Comparison of ENCODE assay signal across 1 fruit fly cellular context in genomic region chr3L:13938470-13939150, dm6.
TF ChIP-seq lines count a peak whose summit lies in the region.

No protein-coding gene starts in this region.

TF ChIP-seq in whole organism, embryonic, 481 proteins besides CTCF, POLR2A, EP300 and RAD21 (continued from another document):
- TF ChIP-seq zfh1 (GFP tag; IDR thresholded peaks at IDR 0.05; lab: Robert Waterston, UW) (peak; percentile 62), sim (GFP tag; IDR thresholded peaks at IDR 0.05; lab: Robert Waterston, UW) (no peak), emc (GFP tag; optimal IDR thresholded peaks at IDR 0.05; lab: Kevin White, UChicago) (peak; percentile 76), ato (GFP tag; IDR thresholded peaks at IDR 0.05; lab: Robert Waterston, UW; ENCODE audit: partially characterized antibody) (no peak), sens-2 (GFP tag; IDR thresholded peaks at IDR 0.05; lab: Robert Waterston, UW) (no peak), MBD-R2 (GFP tag; IDR thresholded peaks at IDR 0.05; lab: Robert Waterston, UW) (no peak), Xrp1 (GFP tag; IDR thresholded peaks at IDR 0.05; lab: Robert Waterston, UW) (peak; percentile 75; the same call in 1 of the 2 replicates), luna (GFP tag; optimal IDR thresholded peaks at IDR 0.05; lab: Kevin White, UChicago) (peak; percentile 85), CG6854 (GFP tag; optimal IDR thresholded peaks at IDR 0.05; lab: Kevin White, UChicago) (peak; percentile 84), CG1792 (GFP tag; optimal IDR thresholded peaks at IDR 0.05; lab: Kevin White, UChicago) (peak; percentile 87), pb (GFP tag; optimal IDR thresholded peaks at IDR 0.05; lab: Kevin White, UChicago) (peak; percentile 85), Awh (GFP tag; IDR thresholded peaks at IDR 0.05; lab: Robert Waterston, UW) (0 out of 2 replicates have a peak, but pooled peaks have one; percentile 43), da (GFP tag; optimal IDR thresholded peaks at IDR 0.05; lab: Kevin White, UChicago) (peak; percentile 89), CG17912 (GFP tag; optimal IDR thresholded peaks at IDR 0.05; lab: Kevin White, UChicago) (no peak), nau (GFP tag; optimal IDR thresholded peaks at IDR 0.05; lab: Kevin White, UChicago) (peak; percentile 90), CG10565 (GFP tag; optimal IDR thresholded peaks at IDR 0.05; lab: Kevin White, UChicago) (peak; percentile 27), hth (optimal IDR thresholded peaks at IDR 0.05; lab: Kevin White, UChicago) (no peak), HLH3B (GFP tag; IDR thresholded peaks at IDR 0.05; lab: Robert Waterston, UW) (peak; percentile 59), CG14050 (GFP tag; IDR thresholded peaks at IDR 0.05; lab: Robert Waterston, UW) (no peak; the same call in 2 of the 3 replicates), CG4424 (GFP tag; optimal IDR thresholded peaks at IDR 0.05; lab: Kevin White, UChicago) (peak; percentile 92), BEAF-32 (GFP tag; optimal IDR thresholded peaks at IDR 0.05; lab: Kevin White, UChicago) (peak; percentile 25), jumu (GFP tag; optimal IDR thresholded peaks at IDR 0.05; lab: Kevin White, UChicago) (peak; percentile 79), tap (tag; optimal IDR thresholded peaks at IDR 0.05; lab: Kevin White, UChicago) (peak; percentile 74), CG2199 (GFP tag; IDR thresholded peaks at IDR 0.05; lab: Robert Waterston, UW) (no peak), scrt (GFP tag; optimal IDR thresholded peaks at IDR 0.05; lab: Kevin White, UChicago) (peak; percentile 84), Atf-2 (GFP tag; optimal IDR thresholded peaks at IDR 0.05; lab: Kevin White, UChicago) (peak; percentile 91), Max (GFP tag; optimal IDR thresholded peaks at IDR 0.05; lab: Kevin White, UChicago) (peak; percentile 87), MESR4 (GFP tag; optimal IDR thresholded peaks at IDR 0.05; lab: Kevin White, UChicago) (no peak), gcm2 (GFP tag; optimal IDR thresholded peaks at IDR 0.05; lab: Kevin White, UChicago) (peak; percentile 68), CG10267 (tag; optimal IDR thresholded peaks at IDR 0.05; lab: Kevin White, UChicago) (peak; percentile 86), Mes4 (GFP tag; optimal IDR thresholded peaks at IDR 0.05; lab: Kevin White, UChicago) (peak; percentile 87), al (GFP tag; IDR thresholded peaks at IDR 0.05; lab: Robert Waterston, UW) (peak; percentile 78), Elba2 (GFP tag; optimal IDR thresholded peaks at IDR 0.05; lab: Kevin White, UChicago) (no peak), Dbx (GFP tag; IDR thresholded peaks at IDR 0.05; lab: Robert Waterston, UW) (peak; percentile 57; the same call in 2 of the 3 replicates), hkb (optimal IDR thresholded peaks at IDR 0.05; lab: Kevin White, UChicago) (no peak), hkb (GFP tag; IDR thresholded peaks at IDR 0.05; lab: Robert Waterston, UW) (peak; percentile 76), her (GFP tag; optimal IDR thresholded peaks at IDR 0.05; lab: Kevin White, UChicago) (peak; percentile 82), danr (GFP tag; IDR thresholded peaks at IDR 0.05; lab: Robert Waterston, UW) (peak; percentile 88), Side (GFP tag; optimal IDR thresholded peaks at IDR 0.05; lab: Kevin White, UChicago) (peak; percentile 90), CG7786 (GFP tag; optimal IDR thresholded peaks at IDR 0.05; lab: Kevin White, UChicago) (peak; percentile 88), CG15011 (GFP tag; optimal IDR thresholded peaks at IDR 0.05; lab: Kevin White, UChicago) (peak; percentile 89), CG30020 (tag; optimal IDR thresholded peaks at IDR 0.05; lab: Kevin White, UChicago) (peak; percentile 75), Fer2 (tag; optimal IDR thresholded peaks at IDR 0.05; lab: Kevin White, UChicago) (peak; percentile 65), cas (GFP tag; IDR thresholded peaks at IDR 0.05; lab: Robert Waterston, UW) (peak; percentile 12), CG8290 (GFP tag; optimal IDR thresholded peaks at IDR 0.05; lab: Kevin White, UChicago) (peak; percentile 57), CG8290 (tag; optimal IDR thresholded peaks at IDR 0.05; lab: Kevin White, UChicago) (peak; percentile 69 to 75), org-1 (GFP tag; optimal IDR thresholded peaks at IDR 0.05; lab: Kevin White, UChicago) (peak; percentile 90), CG9609 (GFP tag; optimal IDR thresholded peaks at IDR 0.05; lab: Kevin White, UChicago) (peak; percentile 89), Bdp1 (GFP tag; optimal IDR thresholded peaks at IDR 0.05; lab: Kevin White, UChicago) (peak; percentile 74), CG14667 (GFP tag; IDR thresholded peaks at IDR 0.05; lab: Robert Waterston, UW) (peak; percentile 66; the same call in 1 of the 2 replicates), Pdp1 (GFP tag; optimal IDR thresholded peaks at IDR 0.05; lab: Kevin White, UChicago) (peak; percentile 80 to 90), Fer3 (tag; optimal IDR thresholded peaks at IDR 0.05; lab: Kevin White, UChicago) (peak; percentile 74), CG8765 (GFP tag; IDR thresholded peaks at IDR 0.05; lab: Robert Waterston, UW) (0 out of 2 replicates have a peak, but pooled peaks have one; percentile 50), CG9437 (GFP tag; optimal IDR thresholded peaks at IDR 0.05; lab: Kevin White, UChicago) (peak; percentile 92), CG5953 (GFP tag; IDR thresholded peaks at IDR 0.05; lab: Robert Waterston, UW) (no peak), corto (GFP tag; optimal IDR thresholded peaks at IDR 0.05; lab: Kevin White, UChicago) (no peak), CG17612 (GFP tag; IDR thresholded peaks at IDR 0.05; lab: Robert Waterston, UW) (no peak), CG1233 (GFP tag; optimal IDR thresholded peaks at IDR 0.05; lab: Kevin White, UChicago) (peak; percentile 91), CG9817 (tag; optimal IDR thresholded peaks at IDR 0.05; lab: Kevin White, UChicago) (peak; percentile 66), Fer1 (GFP tag; optimal IDR thresholded peaks at IDR 0.05; lab: Kevin White, UChicago) (peak; percentile 91), CG4730 (GFP tag; IDR thresholded peaks at IDR 0.05; lab: Robert Waterston, UW) (peak; percentile 57; the same call in 1 of the 2 replicates), CG3847 (GFP tag; IDR thresholded peaks at IDR 0.05; lab: Robert Waterston, UW) (peak; percentile 69; the same call in 1 of the 2 replicates), E2f1 (GFP tag; IDR thresholded peaks at IDR 0.05; lab: Robert Waterston, UW) (peak; percentile 61; the same call in 1 of the 2 replicates), CG16815 (GFP tag; optimal IDR thresholded peaks at IDR 0.05; lab: Kevin White, UChicago) (peak; percentile 78), wor (GFP tag; IDR thresholded peaks at IDR 0.05; lab: Robert Waterston, UW) (no peak; the same call in none of the 2 replicates), wek (GFP tag; optimal IDR thresholded peaks at IDR 0.05; lab: Kevin White, UChicago) (no peak), eve (GFP tag; optimal IDR thresholded peaks at IDR 0.05; lab: Kevin White, UChicago) (no peak), ATbp (GFP tag; optimal IDR thresholded peaks at IDR 0.05; lab: Kevin White, UChicago) (peak; percentile 75), inv (GFP tag; IDR thresholded peaks at IDR 0.05; lab: Robert Waterston, UW; ENCODE audit: partially characterized antibody) (no peak), CG17829 (tag; optimal IDR thresholded peaks at IDR 0.05; lab: Kevin White, UChicago) (peak; percentile 90), lov (optimal IDR thresholded peaks at IDR 0.05; lab: Kevin White, UChicago) (no peak), lov (GFP tag; IDR thresholded peaks at IDR 0.05; lab: Robert Waterston, UW) (0 out of 3 replicates have a peak, but pooled peaks have one; percentile 52), CG15696 (tag; optimal IDR thresholded peaks at IDR 0.05; lab: Kevin White, UChicago) (peak; percentile 70), nom (GFP tag; optimal IDR thresholded peaks at IDR 0.05; lab: Kevin White, UChicago) (peak; percentile 81), CG18599 (GFP tag; optimal IDR thresholded peaks at IDR 0.05; lab: Kevin White, UChicago) (peak; percentile 91), sisA (GFP tag; IDR thresholded peaks at IDR 0.05; lab: Robert Waterston, UW) (peak; percentile 67), schlank (tag; optimal IDR thresholded peaks at IDR 0.05; lab: Kevin White, UChicago) (peak; percentile 30), HLH4C (GFP tag; IDR thresholded peaks at IDR 0.05; lab: Robert Waterston, UW; ENCODE audit: partially characterized antibody) (0 out of 3 replicates have a peak, but pooled peaks have one; percentile 1), Gsc (GFP tag; IDR thresholded peaks at IDR 0.05; lab: Robert Waterston, UW) (no peak), nerfin-2 (GFP tag; IDR thresholded peaks at IDR 0.05; lab: Robert Waterston, UW; ENCODE audit: partially characterized antibody) (no peak), maf-S (GFP tag; optimal IDR thresholded peaks at IDR 0.05; lab: Kevin White, UChicago) (peak; percentile 82), D19A (tag; optimal IDR thresholded peaks at IDR 0.05; lab: Kevin White, UChicago) (peak; percentile 82), Doc3 (GFP tag; IDR thresholded peaks at IDR 0.05; lab: Robert Waterston, UW; ENCODE audit: partially characterized antibody) (no peak), Sox102F (GFP tag; optimal IDR thresholded peaks at IDR 0.05; lab: Kevin White, UChicago) (peak; percentile 86), bowl (GFP tag; IDR thresholded peaks at IDR 0.05; lab: Robert Waterston, UW) (no peak), CG12219 (GFP tag; optimal IDR thresholded peaks at IDR 0.05; lab: Kevin White, UChicago) (peak; percentile 87), gfzf (GFP tag; optimal IDR thresholded peaks at IDR 0.05; lab: Kevin White, UChicago) (no peak), ro (GFP tag; IDR thresholded peaks at IDR 0.05; lab: Robert Waterston, UW) (no peak; the same call in 1 of the 2 replicates), rib (GFP tag; IDR thresholded peaks at IDR 0.05; lab: Robert Waterston, UW) (no peak), CG12769 (tag; optimal IDR thresholded peaks at IDR 0.05; lab: Kevin White, UChicago) (peak; percentile 78), CG43689 (GFP tag; IDR thresholded peaks at IDR 0.05; lab: Robert Waterston, UW) (peak; percentile 11; the same call in 1 of the 2 replicates), HmgZ (tag; optimal IDR thresholded peaks at IDR 0.05; lab: Kevin White, UChicago) (peak; percentile 69), CG10979 (tag; optimal IDR thresholded peaks at IDR 0.05; lab: Kevin White, UChicago) (peak; percentile 93), CG13424 (tag; optimal IDR thresholded peaks at IDR 0.05; lab: Kevin White, UChicago) (peak; percentile 93), CG4328 (GFP tag; optimal IDR thresholded peaks at IDR 0.05; lab: Kevin White, UChicago) (peak; percentile 92), CG13624 (GFP tag; optimal IDR thresholded peaks at IDR 0.05; lab: Kevin White, UChicago) (peak; percentile 93), CG12071 (GFP tag; optimal IDR thresholded peaks at IDR 0.05; lab: Kevin White, UChicago) (peak; percentile 75), fru (optimal IDR thresholded peaks at IDR 0.05; lab: Kevin White, UChicago) (no peak), tin (GFP tag; optimal IDR thresholded peaks at IDR 0.05; lab: Kevin White, UChicago) (peak; percentile 90), Mrtf (GFP tag; IDR thresholded peaks at IDR 0.05; lab: Robert Waterston, UW) (0 out of 3 replicates have a peak, but pooled peaks have one; percentile 60), CG12299 (tag; optimal IDR thresholded peaks at IDR 0.05; lab: Kevin White, UChicago) (peak; percentile 64), CG15601 (tag; optimal IDR thresholded peaks at IDR 0.05; lab: Kevin White, UChicago) (peak; percentile 83), MTF-1 (GFP tag; optimal IDR thresholded peaks at IDR 0.05; lab: Kevin White, UChicago; ENCODE audit: borderline replicate concordance) (no peak), CG2120 (GFP tag; optimal IDR thresholded peaks at IDR 0.05; lab: Kevin White, UChicago) (peak; percentile 93), CG14710 (tag; optimal IDR thresholded peaks at IDR 0.05; lab: Kevin White, UChicago) (peak; percentile 88), Bteb2 (GFP tag; optimal IDR thresholded peaks at IDR 0.05; lab: Kevin White, UChicago) (peak; percentile 91), CG10543 (GFP tag; optimal IDR thresholded peaks at IDR 0.05; lab: Kevin White, UChicago) (peak; percentile 93), tio (GFP tag; optimal IDR thresholded peaks at IDR 0.05; lab: Kevin White, UChicago) (peak; percentile 95), Hr3 (GFP tag; optimal IDR thresholded peaks at IDR 0.05; lab: Kevin White, UChicago) (peak; percentile 87), CG12744 (GFP tag; optimal IDR thresholded peaks at IDR 0.05; lab: Kevin White, UChicago) (peak; percentile 81), Med (GFP tag; lab: Kevin White, UChicago) (peak; percentile 95), CG34422 (GFP tag; IDR thresholded peaks at IDR 0.05; lab: Robert Waterston, UW) (peak; percentile 56; the same call in 1 of the 3 replicates), croc (GFP tag; conservative IDR thresholded peaks at IDR 0.05; lab: Robert Waterston, UW) (peak; percentile 72), shn (GFP tag; optimal IDR thresholded peaks at IDR 0.05; lab: Kevin White, UChicago) (peak; percentile 80), Xbp1 (GFP tag; optimal IDR thresholded peaks at IDR 0.05; lab: Kevin White, UChicago) (peak; percentile 90), CG10147 (GFP tag; optimal IDR thresholded peaks at IDR 0.05; lab: Kevin White, UChicago) (peak; percentile 92), H15 (GFP tag; IDR thresholded peaks at IDR 0.05; lab: Robert Waterston, UW) (peak; percentile 63; the same call in 1 of the 3 replicates), CG5245 (GFP tag; optimal IDR thresholded peaks at IDR 0.05; lab: Kevin White, UChicago) (peak; percentile 71)
